Worm (Caenorhabditis elegans): ENCODE data around the gene sru-39.

DNA sequence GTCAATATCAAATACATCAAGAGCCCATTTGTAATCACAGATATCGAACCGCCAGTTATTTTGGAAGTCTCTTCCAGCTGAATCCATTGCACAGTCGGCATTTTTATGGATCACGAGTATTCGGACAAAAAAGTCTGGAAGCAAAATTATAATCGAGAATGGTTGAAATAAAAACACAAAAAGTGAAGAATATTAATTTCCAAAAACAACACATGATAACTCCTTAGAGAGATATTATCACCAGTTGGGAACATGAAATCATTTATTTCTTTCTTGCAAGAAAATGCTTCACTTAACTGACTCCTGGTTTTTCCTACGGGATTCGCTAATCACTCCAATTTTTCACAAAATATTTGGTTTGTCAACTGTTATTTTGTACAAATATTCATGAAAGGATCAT is 20.9 kb downstream of the sru-39 start, which contains the start of gene str-2:
- TF ChIP-seq alr-1 (tag; optimal IDR thresholded peaks at IDR 0.05) (no peak), mdl-1 (tag; optimal IDR thresholded peaks at IDR 0.05) (no peak), snpc-4 (tag; optimal IDR thresholded peaks at IDR 0.05) (no peak), nhr-77 (tag; optimal IDR thresholded peaks at IDR 0.05) (no peak), lin-11 (tag; optimal IDR thresholded peaks at IDR 0.05) (no peak), peb-1 (tag; optimal IDR thresholded peaks at IDR 0.05) (no peak), nhr-12 (tag; optimal IDR thresholded peaks at IDR 0.05) (no peak), nhr-25 (tag; optimal IDR thresholded peaks at IDR 0.05) (no peak), nhr-11 (tag; optimal IDR thresholded peaks at IDR 0.05) (no peak), fos-1 (tag; optimal IDR thresholded peaks at IDR 0.05) (no peak), skn-1 (tag; optimal IDR thresholded peaks at IDR 0.05) (no peak), dmd-4 (tag; optimal IDR thresholded peaks at IDR 0.05) (no peak)
